Worm (Caenorhabditis elegans): ENCODE measurements around the gene C16C10.8.

- no peak for TF ChIP-seq unc-62 (GFP tag; optimal IDR thresholded peaks at IDR 0.05)
- TF ChIP-seq nhr-11 (tag; optimal IDR thresholded peaks at IDR 0.05): no peak
- TF ChIP-seq nhr-23 (tag; optimal IDR thresholded peaks at IDR 0.05): no peak
- TF ChIP-seq aly-2 (tag; optimal IDR thresholded peaks at IDR 0.05): no peak
Observed at ce11 chrIII:4181338-4181737, 17.4 kb upstream of the C16C10.8 start, which contains the start of gene C16C10.1.

All from whole organism, L2 larva.